Worm (Caenorhabditis elegans) whole organism, L2 larva: ENCODE data around the gene F46F5.5.

Experiments
- R02D3.7 ChIP-seq: fragments of 150-350 bp; optimal IDR thresholded peaks from 2 replicates; lab custom pipeline; 2014; ENCODE audit warnings: missing biosample characterization, missing genetic modification characterization
- ZK546.5 ChIP-seq: sonication (generic microtip); optimal IDR thresholded peaks from 2 replicates; lab custom pipeline; 2017; ENCODE audit warnings: missing biosample characterization, missing genetic modification characterization
- alr-1 ChIP-seq: fragments of 150-350 bp; optimal IDR thresholded peaks from 2 replicates; lab custom pipeline; 2014; ENCODE audit warnings: missing biosample characterization, missing genetic modification characterization
- aly-2 ChIP-seq: fragments of 150-350 bp; optimal IDR thresholded peaks from 2 replicates; lab custom pipeline; 2014; ENCODE audit warnings: missing biosample characterization, missing genetic modification characterization
- blmp-1 ChIP-seq: sonication (generic microtip); optimal IDR thresholded peaks from 2 replicates; lab custom pipeline; 2017; ENCODE audit warnings: missing genetic modification characterization, mild to moderate bottlenecking, missing compliant biosample characterization, antibody characterized with exemption, moderate library complexity; ENCODE audit not compliant: insufficient read depth
- ceh-16 ChIP-seq: fragments of 150-350 bp; optimal IDR thresholded peaks from 2 replicates; lab custom pipeline; 2014; ENCODE audit warnings: missing biosample characterization, missing genetic modification characterization
- ceh-82 ChIP-seq: fragments of 150-350 bp; optimal IDR thresholded peaks from 2 replicates; lab custom pipeline; 2014; ENCODE audit warnings: missing biosample characterization, missing genetic modification characterization
- crh-2 ChIP-seq: sonication (generic microtip); optimal IDR thresholded peaks from 2 replicates; lab custom pipeline; 2017; ENCODE audit warnings: missing biosample characterization, missing genetic modification characterization
- dmd-4 ChIP-seq: sonication (generic microtip); optimal IDR thresholded peaks from 2 replicates; lab custom pipeline; 2017; ENCODE audit warnings: missing biosample characterization, missing genetic modification characterization
- egl-27 ChIP-seq: sonication (generic microtip); optimal IDR thresholded peaks from 3 replicates; lab custom pipeline; 2017; ENCODE audit warnings: missing biosample characterization, missing genetic modification reagents, missing genetic modification characterization
- elt-3 ChIP-seq: sonication (generic microtip); optimal IDR thresholded peaks from 2 replicates; lab custom pipeline; 2017; ENCODE audit warnings: missing biosample characterization, missing genetic modification characterization
- gmeb-1 ChIP-seq: fragments of 150-350 bp; optimal IDR thresholded peaks from 2 replicates; lab custom pipeline; 2014; ENCODE audit warnings: missing biosample characterization, missing genetic modification characterization
- lin-11 ChIP-seq: fragments of 150-350 bp; sonication (generic microtip); optimal IDR thresholded peaks from 2 replicates; lab custom pipeline; 2014; ENCODE audit warnings: missing biosample characterization, missing genetic modification characterization, inconsistent platforms, mixed read lengths
- lin-13 ChIP-seq: fragments of 150-350 bp; optimal IDR thresholded peaks from 2 replicates; lab custom pipeline; 2014; ENCODE audit warnings: missing biosample characterization, missing genetic modification reagents, missing genetic modification characterization
- lin-39 ChIP-seq: fragments of 150-350 bp; optimal IDR thresholded peaks from 2 replicates; lab custom pipeline; 2014; ENCODE audit warnings: missing biosample characterization, missing genetic modification reagents, missing genetic modification characterization
- mdl-1 ChIP-seq, 2 experiments: fragments of 150-350 bp in 1 of 2; sonication (generic microtip) in 1 of 2; optimal IDR thresholded peaks; 2 replicates each; lab custom pipeline; 2017; ENCODE audit warnings: missing biosample characterization in 2 of 2, missing genetic modification characterization in 2 of 2
- nhr-11 ChIP-seq: fragments of 150-350 bp; optimal IDR thresholded peaks from 2 replicates; lab custom pipeline; 2014; ENCODE audit warnings: missing biosample characterization, missing genetic modification characterization
- nhr-12 ChIP-seq: fragments of 150-350 bp; optimal IDR thresholded peaks from 2 replicates; lab custom pipeline; 2014; ENCODE audit warnings: missing biosample characterization, missing genetic modification characterization
- nhr-129 ChIP-seq: fragments of 150-350 bp; optimal IDR thresholded peaks from 2 replicates; lab custom pipeline; 2014; ENCODE audit warnings: missing biosample characterization, missing genetic modification characterization
- nhr-21 ChIP-seq: fragments of 150-350 bp; optimal IDR thresholded peaks from 2 replicates; lab custom pipeline; 2014; ENCODE audit warnings: missing biosample characterization, missing genetic modification characterization
- nhr-25 ChIP-seq: fragments of 150-350 bp; sonication (generic microtip); optimal IDR thresholded peaks from 3 replicates; lab custom pipeline; 2014; ENCODE audit warnings: missing biosample characterization, missing genetic modification characterization
- nhr-6 ChIP-seq: fragments of 150-350 bp; optimal IDR thresholded peaks from 2 replicates; lab custom pipeline; 2014; ENCODE audit warnings: missing biosample characterization, missing genetic modification characterization
- peb-1 ChIP-seq: fragments of 150-350 bp; optimal IDR thresholded peaks from 2 replicates; lab custom pipeline; 2014; ENCODE audit warnings: missing biosample characterization, missing genetic modification characterization
- sem-4 ChIP-seq: fragments of 150-350 bp; optimal IDR thresholded peaks from 2 replicates; lab custom pipeline; 2014; ENCODE audit warnings: missing biosample characterization, missing genetic modification reagents, missing genetic modification characterization
- skn-1 ChIP-seq: sonication (generic microtip); optimal IDR thresholded peaks from 2 replicates; lab custom pipeline; 2017; ENCODE audit warnings: missing biosample characterization, missing genetic modification characterization
- sma-3 ChIP-seq: sonication (generic microtip); optimal IDR thresholded peaks from 2 replicates; lab custom pipeline; 2016; ENCODE audit warnings: missing genetic modification reagents, missing genetic modification characterization, missing compliant biosample characterization
- sma-9 ChIP-seq, 2 experiments: fragments of 150-350 bp in 1 of 2; sonication (generic microtip) in 1 of 2; optimal IDR thresholded peaks; 2 replicates each; lab custom pipeline; 2014 to 2016; ENCODE audit warnings: missing genetic modification characterization in 2 of 2, mild to moderate bottlenecking in 1 of 2, missing biosample characterization in 1 of 2, missing compliant biosample characterization in 1 of 2, missing genetic modification reagents in 1 of 2, moderate library complexity in 1 of 2
- snpc-4 ChIP-seq: fragments of 150-350 bp; optimal IDR thresholded peaks from 2 replicates; lab custom pipeline; 2014; ENCODE audit warnings: missing biosample characterization, missing genetic modification characterization
- unc-39 ChIP-seq: fragments of 150-350 bp; optimal IDR thresholded peaks from 2 replicates; lab custom pipeline; 2014; ENCODE audit warnings: missing biosample characterization, missing genetic modification characterization
- unc-55 ChIP-seq: fragments of 150-350 bp; sonication (generic microtip); optimal IDR thresholded peaks from 3 replicates; lab custom pipeline; 2014; ENCODE audit warnings: missing biosample characterization, missing genetic modification reagents, missing genetic modification characterization
- ztf-1 ChIP-seq: fragments of 200-800 bp; sonication (Bioruptor generic); conservative IDR thresholded peaks from 2 replicates; pipeline ENCODE4 v1.3.6; 2022; ENCODE audit warnings: missing genetic modification characterization, missing compliant biosample characterization
- ztf-11 ChIP-seq: sonication (generic microtip); optimal IDR thresholded peaks from 2 replicates; lab custom pipeline; 2017; ENCODE audit warnings: missing biosample characterization, missing genetic modification characterization
- ztf-4 ChIP-seq: fragments of 150-350 bp; optimal IDR thresholded peaks from 2 replicates; lab custom pipeline; 2014; ENCODE audit warnings: missing biosample characterization, missing genetic modification characterization

F46F5.5 gene

ce11 chrII:775033-775432, 37.8 kb downstream of the F46F5.5 start, which contains the start of gene Y39F10A.1:
Y39F10A.1 (plus strand) TSS chrII:775333.
- no peak for TF ChIP-seq nhr-12 (tag; lab: Kevin White, UChicago)
- TF ChIP-seq ZK546.5 (tag; lab: Kevin White, UChicago) = no peak
- TF ChIP-seq blmp-1 = no peak
- TF ChIP-seq skn-1 = no peak
- no peak for TF ChIP-seq sma-9 (GFP tag; optimal IDR thresholded peaks at IDR 0.05; lab: Kevin White, UChicago)
- TF ChIP-seq sma-9 (tag; optimal IDR thresholded peaks at IDR 0.05; lab: Kevin White, UChicago) = no peak
- no peak for TF ChIP-seq nhr-129 (tag; lab: Kevin White, UChicago)
- TF ChIP-seq nhr-6 (tag; lab: Kevin White, UChicago) = no peak
- TF ChIP-seq aly-2 (tag; lab: Kevin White, UChicago) = no peak
- TF ChIP-seq mdl-1 (tag; optimal IDR thresholded peaks at IDR 0.05; lab: Kevin White, UChicago) = no peak
- TF ChIP-seq ztf-4 (tag; lab: Kevin White, UChicago) = no peak
- TF ChIP-seq unc-55 (GFP tag; lab: Kevin White, UChicago) = no peak
- TF ChIP-seq ztf-1 (GFP tag; lab: Robert Waterston, UW) = no peak
- TF ChIP-seq elt-3 (tag; lab: Kevin White, UChicago) = no peak

- TF ChIP-seq nhr-11 (tag; lab: Kevin White, UChicago) (no peak), alr-1 (tag; lab: Kevin White, UChicago) (no peak), egl-27 (tag; lab: Kevin White, UChicago) (no peak), sma-3 (GFP tag; lab: Kevin White, UChicago) (no peak), ZK546.5 (tag; lab: Kevin White, UChicago) (no peak), nhr-21 (no peak)
These were observed 39.0 kb downstream of the F46F5.5 start for ce11 chrII:773830-774229.

ce11 chrII:770253-770652, 42.6 kb downstream of the F46F5.5 start, which contains the start of gene C08G5.6:
C08G5.6 (plus strand) TSS chrII:770553.
- TF ChIP-seq dmd-4 (no peak), lin-11 (tag; lab: Kevin White, UChicago) (no peak), lin-39 (tag; lab: Kevin White, UChicago) (no peak), peb-1 (tag; lab: Kevin White, UChicago) (no peak), nhr-129 (tag; lab: Kevin White, UChicago) (no peak), nhr-25 (tag; lab: Kevin White, UChicago) (no peak), blmp-1 (no peak), ceh-82 (no peak), nhr-12 (tag; lab: Kevin White, UChicago) (no peak), R02D3.7 (tag; lab: Kevin White, UChicago) (no peak), sma-9 (GFP tag; optimal IDR thresholded peaks at IDR 0.05; lab: Kevin White, UChicago) (no peak), sma-9 (tag; optimal IDR thresholded peaks at IDR 0.05; lab: Kevin White, UChicago) (no peak), lin-13 (GFP tag; lab: Kevin White, UChicago) (no peak), unc-39 (tag; lab: Kevin White, UChicago) (no peak)

- TF ChIP-seq alr-1 (tag; lab: Kevin White, UChicago) = no peak
- no peak for TF ChIP-seq ceh-16
- TF ChIP-seq ztf-11 (tag; lab: Kevin White, UChicago) = no peak
- no peak for TF ChIP-seq snpc-4 (tag; lab: Kevin White, UChicago)
- no peak for TF ChIP-seq ztf-1 (GFP tag; lab: Robert Waterston, UW)
- no peak for TF ChIP-seq sma-9 (GFP tag; optimal IDR thresholded peaks at IDR 0.05; lab: Kevin White, UChicago)
- no peak for TF ChIP-seq sma-9 (tag; optimal IDR thresholded peaks at IDR 0.05; lab: Kevin White, UChicago)
- TF ChIP-seq nhr-21 = no peak
- no peak for TF ChIP-seq R02D3.7 (tag; lab: Kevin White, UChicago)
- no peak for TF ChIP-seq sem-4
- TF ChIP-seq aly-2 (tag; lab: Kevin White, UChicago) = no peak
- no peak for TF ChIP-seq ZK546.5 (tag; lab: Kevin White, UChicago)
- TF ChIP-seq nhr-25 (tag; lab: Kevin White, UChicago) = no peak
- no peak for TF ChIP-seq nhr-12 (tag; lab: Kevin White, UChicago)
- no peak for TF ChIP-seq lin-11 (tag; lab: Kevin White, UChicago)
- TF ChIP-seq gmeb-1 (tag; lab: Kevin White, UChicago) = no peak
- TF ChIP-seq unc-55 (GFP tag; lab: Kevin White, UChicago) = no peak
- no peak for TF ChIP-seq crh-2 (tag; lab: Kevin White, UChicago)
- no peak for TF ChIP-seq mdl-1 (tag; optimal IDR thresholded peaks at IDR 0.05; lab: Kevin White, UChicago)
- no peak for TF ChIP-seq peb-1 (tag; lab: Kevin White, UChicago)
These were observed 43.6 kb downstream of the F46F5.5 start for ce11 chrII:769250-769649.
